Worm (Caenorhabditis elegans): Measurements from ENCODE around the gene F31E3.6.

Gene F31E3.6

ce11 chrIII:6971662-6972284, 10.1 kb upstream of the F31E3.6 start, which contains the start of the genes eef-1A.1 and rfc-4:
TSS of gene eef-1A.1 (minus strand) at chrIII:6971712.
TSS of gene rfc-4 (plus strand) at chrIII:6972253.
- peak; percentile 72 for TF ChIP-seq somi-1 (GFP tag; optimal IDR thresholded peaks at IDR 0.05)
- peak; percentile 77 for TF ChIP-seq ceh-91 (GFP tag; IDR thresholded peaks at IDR 0.05)
- peak; percentile 91 for TF ChIP-seq attf-3 (GFP tag; conservative IDR thresholded peaks at IDR 0.05)
- 0 out of 2 replicates have a peak, but pooled peaks have one; percentile 25 for TF ChIP-seq C17E4.6 (GFP tag; IDR thresholded peaks at IDR 0.05)
- TF ChIP-seq Y53G8AR.9 (GFP tag; conservative IDR thresholded peaks at IDR 0.05), result peak; percentile 81
- peak; percentile 64 to 95 (median 73) for TF ChIP-seq lin-35 (GFP tag; optimal IDR thresholded peaks at IDR 0.05)
- peak; percentile 57 for TF ChIP-seq atf-7 (tag; optimal IDR thresholded peaks at IDR 0.05)
- peak; percentile 81 for TF ChIP-seq lir-1 (GFP tag; conservative IDR thresholded peaks at IDR 0.05)
- peak; percentile 95 for TF ChIP-seq snpc-1.3 (tag; optimal IDR thresholded peaks at IDR 0.05; ENCODE audit: insufficient read depth)
- peak; percentile 91 for TF ChIP-seq madf-6 (GFP tag; IDR thresholded peaks at IDR 0.05)
- peak; percentile 75 for TF ChIP-seq chd-7 (tag; optimal IDR thresholded peaks at IDR 0.05)
- peak; percentile 18 for TF ChIP-seq die-1 (tag; optimal IDR thresholded peaks at IDR 0.05)
- peak; percentile 79 for TF ChIP-seq nhr-80 (tag; optimal IDR thresholded peaks at IDR 0.05)
- peak; percentile 52 for TF ChIP-seq B0035.1 (tag; optimal IDR thresholded peaks at IDR 0.05)
- peak; percentile 71; the same call in 1 of the 2 replicates for TF ChIP-seq let-526 (GFP tag; IDR thresholded peaks at IDR 0.05)
- peak; percentile 88 for TF ChIP-seq cebp-1 (GFP tag; IDR thresholded peaks at IDR 0.05)
- peak; percentile 95 for TF ChIP-seq cebp-1 (tag; optimal IDR thresholded peaks at IDR 0.05)
- TF ChIP-seq hmg-1.2 (GFP tag; IDR thresholded peaks at IDR 0.05), result peak; percentile 76
- no peak for TF ChIP-seq akir-1 (GFP tag; optimal IDR thresholded peaks at IDR 0.05)
- TF ChIP-seq nhr-90 (tag; optimal IDR thresholded peaks at IDR 0.05), result peak; percentile 18
- TF ChIP-seq mel-28 (tag; optimal IDR thresholded peaks at IDR 0.05; ENCODE audit: borderline replicate concordance), result no peak
- peak; percentile 68 for TF ChIP-seq hsf-1 (GFP tag; IDR thresholded peaks at IDR 0.05)
- peak; percentile 99 for TF ChIP-seq F33H1.4 (GFP tag; IDR thresholded peaks at IDR 0.05)
- no peak for TF ChIP-seq T26A5.8 (tag; optimal IDR thresholded peaks at IDR 0.05)
- TF ChIP-seq aptf-2 (GFP tag; conservative IDR thresholded peaks at IDR 0.05), result no peak
- TF ChIP-seq efl-1 (GFP tag; optimal IDR thresholded peaks at IDR 0.05), result peak; percentile 89
- peak; percentile 92 for TF ChIP-seq ZK185.1 (tag; optimal IDR thresholded peaks at IDR 0.05; ENCODE audit: poor library complexity, severe bottlenecking)
- TF ChIP-seq D2030.7 (GFP tag; IDR thresholded peaks at IDR 0.05), result peak; percentile 84
- peak; percentile 93 for TF ChIP-seq pha-4 (tag; optimal IDR thresholded peaks at IDR 0.05)
- no peak for TF ChIP-seq ztf-3 (GFP tag; optimal IDR thresholded peaks at IDR 0.05)
- TF ChIP-seq rcor-1 (GFP tag; IDR thresholded peaks at IDR 0.05), result peak; percentile 90
- peak; percentile 79 for TF ChIP-seq B0336.3 (GFP tag; IDR thresholded peaks at IDR 0.05)
- no peak for TF ChIP-seq mes-4 (tag; optimal IDR thresholded peaks at IDR 0.05)
- TF ChIP-seq tbp1 (GFP tag; optimal IDR thresholded peaks at IDR 0.05), result peak; percentile 75
- peak; percentile 55 for TF ChIP-seq F22D6.2 (tag; optimal IDR thresholded peaks at IDR 0.05)
- no peak for TF ChIP-seq nfya-2 (GFP tag; IDR thresholded peaks at IDR 0.05)
- TF ChIP-seq athp-1 (tag; optimal IDR thresholded peaks at IDR 0.05), result peak; percentile 51
- peak; percentile 48 for TF ChIP-seq repo-1 (tag; optimal IDR thresholded peaks at IDR 0.05)
- peak; percentile 94 for TF ChIP-seq madf-3 (GFP tag; IDR thresholded peaks at IDR 0.05)
- peak; percentile 67 for TF ChIP-seq unc-130 (GFP tag; optimal IDR thresholded peaks at IDR 0.05)
- TF ChIP-seq attf-6 (GFP tag; IDR thresholded peaks at IDR 0.05), result no peak
- peak; percentile 11; the same call in 1 of the 2 replicates for TF ChIP-seq lin-26 (GFP tag; IDR thresholded peaks at IDR 0.05)
- 0 out of 2 replicates have a peak, but pooled peaks have one; percentile 17 for TF ChIP-seq ztf-6 (GFP tag; IDR thresholded peaks at IDR 0.05)
- TF ChIP-seq dpl-1 (GFP tag; optimal IDR thresholded peaks at IDR 0.05), result peak; percentile 82
- TF ChIP-seq ceh-79 (tag; optimal IDR thresholded peaks at IDR 0.05), result no peak
- peak; percentile 93 for TF ChIP-seq pbrm-1 (GFP tag; IDR thresholded peaks at IDR 0.05)
- peak; percentile 82 for TF ChIP-seq ztf-26 (tag; optimal IDR thresholded peaks at IDR 0.05)
- peak; percentile 97 for TF ChIP-seq F23B12.7 (tag; optimal IDR thresholded peaks at IDR 0.05; ENCODE audit: insufficient read depth)

All from whole organism, young adult.